Worm (Caenorhabditis elegans): ENCODE results near the gene srx-110.

ce11 chrII:3741584-3741983, 32.2 kb downstream of the srx-110 start, which contains the start of gene F12E12.1:
- TF ChIP-seq nhr-237 (tag; optimal IDR thresholded peaks at IDR 0.05) (no peak), nhr-25 (tag; optimal IDR thresholded peaks at IDR 0.05) (no peak), ztf-11 (tag; optimal IDR thresholded peaks at IDR 0.05) (no peak)
